Worm (Caenorhabditis elegans): ENCODE results near the gene prx-1.

ce11 chrX:14339723-14340122 lies 26.0 kb downstream of the prx-1 start:
- TF ChIP-seq him-1 (tag; optimal IDR thresholded peaks at IDR 0.05), result no peak
- no peak for TF ChIP-seq W03F9.2 (tag; optimal IDR thresholded peaks at IDR 0.05)

Data from whole organism, L4/young adult.